Worm (Caenorhabditis elegans): Measurements from ENCODE around the gene T11B7.1.

DNA sequence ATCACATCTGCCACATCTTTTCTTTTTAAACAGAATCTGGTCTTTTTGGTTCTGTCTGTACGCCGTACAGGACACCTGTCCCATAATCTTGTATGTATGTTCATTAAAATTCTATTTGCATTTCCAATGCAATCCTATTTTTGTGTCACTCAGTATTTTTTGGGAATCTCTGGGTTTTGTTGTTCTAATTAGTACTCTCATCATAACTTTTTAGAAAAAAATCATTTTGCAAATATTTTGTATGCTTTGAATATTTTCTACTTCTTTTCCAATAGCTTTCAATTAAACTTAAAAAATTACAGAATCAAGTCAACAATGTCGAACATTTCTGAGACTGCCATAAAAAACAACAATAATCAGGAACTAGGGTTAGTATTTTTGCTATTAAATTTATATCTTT is 20.5 kb upstream of the T11B7.1 start, which contains the start of gene T28C6.3:
- no peak for TF ChIP-seq nhr-237 (tag; optimal IDR thresholded peaks at IDR 0.05)
- TF ChIP-seq pha-4 (tag; optimal IDR thresholded peaks at IDR 0.05), result no peak
- TF ChIP-seq sea-2 (GFP tag; optimal IDR thresholded peaks at IDR 0.05), result no peak
